Worm (Caenorhabditis elegans): ENCODE results near the gene eef-1A.1.

DNA sequence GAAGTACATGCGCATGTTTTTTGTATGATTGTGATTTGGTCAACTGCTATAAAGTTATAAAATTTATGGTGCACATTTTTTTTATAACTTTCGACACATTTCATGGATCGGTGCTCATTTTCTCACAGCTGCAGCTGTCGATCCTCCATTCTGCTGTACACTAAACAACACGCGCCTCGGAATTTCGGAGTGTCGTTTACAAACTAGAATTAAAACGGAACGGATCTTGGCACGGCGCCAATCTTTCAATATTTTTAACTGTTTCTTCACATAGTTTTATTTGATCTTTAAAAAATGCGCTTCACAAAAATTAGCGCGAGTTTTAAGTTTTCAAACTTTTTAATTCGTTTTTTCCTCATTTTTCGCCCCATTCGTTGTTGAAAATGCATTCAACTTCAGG, 25.1 kb downstream of the eef-1A.1 start, which contains the start of gene let-711:
- TF ChIP-seq lin-11 (tag; optimal IDR thresholded peaks at IDR 0.05), result no peak
- TF ChIP-seq F13H6.1 (tag; optimal IDR thresholded peaks at IDR 0.05), result no peak
- TF ChIP-seq nhr-129 (tag; optimal IDR thresholded peaks at IDR 0.05), result no peak
